Worm (Caenorhabditis elegans) whole organism, late embryonic: ENCODE data around the gene clec-245.
"Not testable (repeated sequence)": the region's sequence is repeated elsewhere in the genome, so short reads cannot be mapped to it uniquely, and the experiment has no call there.

Experiments used
- F13H6.1 ChIP-seq: sonication (generic microtip); optimal IDR thresholded peaks from 2 replicates; lab custom pipeline; 2016; ENCODE audit warnings: missing genetic modification characterization, missing compliant biosample characterization
- T23F11.4 ChIP-seq: fragments of 200-800 bp; sonication (Bioruptor generic); optimal IDR thresholded peaks from 2 replicates; lab custom pipeline; 2018; ENCODE audit warnings: mild to moderate bottlenecking, missing genetic modification characterization, missing compliant biosample characterization
- Y22D7AL.16 ChIP-seq: sonication (generic microtip); optimal IDR thresholded peaks from 2 replicates; lab custom pipeline; 2016; ENCODE audit warnings: missing genetic modification characterization, missing compliant biosample characterization
- ama-1 ChIP-seq: fragments of 150-350 bp; optimal IDR thresholded peaks from 2 replicates; lab custom pipeline; 2014
- ceh-14 ChIP-seq: sonication (generic microtip); optimal IDR thresholded peaks from 2 replicates; lab custom pipeline; 2016; ENCODE audit warnings: missing genotype, missing genetic modification characterization, missing compliant biosample characterization
- ceh-19 ChIP-seq: fragments of 200-800 bp; sonication (Bioruptor generic); optimal IDR thresholded peaks from 2 replicates; lab custom pipeline; 2018; ENCODE audit warnings: mild to moderate bottlenecking, missing genetic modification characterization, missing compliant biosample characterization
- ceh-2 ChIP-seq: sonication (generic microtip); optimal IDR thresholded peaks from 2 replicates; lab custom pipeline; 2016; ENCODE audit warnings: missing genotype, missing genetic modification characterization, missing compliant biosample characterization
- ceh-31 ChIP-seq: sonication (generic microtip); optimal IDR thresholded peaks from 2 replicates; lab custom pipeline; 2016; ENCODE audit warnings: missing genetic modification characterization, missing compliant biosample characterization
- ceh-45 ChIP-seq: fragments of 200-800 bp; sonication (Bioruptor generic); IDR thresholded peaks from 2 replicates; pipeline ENCODE4 v1.3.6; 2022; ENCODE audit warnings: missing genetic modification reagents, missing genetic modification characterization, missing compliant biosample characterization
- dmd-4 ChIP-seq: sonication (generic microtip); optimal IDR thresholded peaks from 2 replicates; lab custom pipeline; 2016; ENCODE audit warnings: borderline replicate concordance, missing genetic modification characterization, missing compliant biosample characterization
- dve-1 ChIP-seq: sonication (generic microtip); optimal IDR thresholded peaks from 2 replicates; lab custom pipeline; 2017; ENCODE audit warnings: antibody characterized with exemption, mild to moderate bottlenecking, missing genetic modification characterization, missing compliant biosample characterization
- elt-2 ChIP-seq: sonication (generic microtip); optimal IDR thresholded peaks from 2 replicates; lab custom pipeline; 2016; ENCODE audit warnings: missing genetic modification reagents, missing genetic modification characterization, missing compliant biosample characterization
- elt-4 ChIP-seq: sonication (generic microtip); optimal IDR thresholded peaks from 2 replicates; lab custom pipeline; 2016; ENCODE audit warnings: missing genetic modification characterization, missing compliant biosample characterization
- gmeb-2 ChIP-seq: sonication (generic microtip); optimal IDR thresholded peaks from 2 replicates; lab custom pipeline; 2016; ENCODE audit warnings: missing genetic modification characterization, inconsistent platforms, missing compliant biosample characterization
- lim-6 ChIP-seq: sonication (generic microtip); optimal IDR thresholded peaks from 2 replicates; lab custom pipeline; 2016; ENCODE audit warnings: missing genetic modification characterization, missing compliant biosample characterization
- nhr-232 ChIP-seq: sonication (generic microtip); optimal IDR thresholded peaks from 2 replicates; lab custom pipeline; 2016; ENCODE audit warnings: missing genetic modification characterization, missing compliant biosample characterization
- odd-2 ChIP-seq: sonication (generic microtip); optimal IDR thresholded peaks from 2 replicates; lab custom pipeline; 2017; ENCODE audit warnings: antibody characterized with exemption, mild to moderate bottlenecking, missing genetic modification characterization, missing compliant biosample characterization
- pag-3 ChIP-seq: sonication (generic microtip); optimal IDR thresholded peaks from 2 replicates; lab custom pipeline; 2016; ENCODE audit warnings: missing compliant biosample characterization, missing genetic modification characterization, borderline replicate concordance
- pat-9 ChIP-seq: fragments of 200-800 bp; sonication (Bioruptor generic); optimal IDR thresholded peaks from 2 replicates; lab custom pipeline; 2018; ENCODE audit warnings: mild to moderate bottlenecking, missing genetic modification characterization, moderate library complexity, missing compliant biosample characterization
- pax-1 ChIP-seq: fragments of 150-350 bp; optimal IDR thresholded peaks from 2 replicates; lab custom pipeline; 2014; ENCODE audit warnings: missing biosample characterization, missing genetic modification characterization
- pha-2 ChIP-seq: sonication (generic microtip); optimal IDR thresholded peaks from 2 replicates; lab custom pipeline; 2017; ENCODE audit warnings: mild to moderate bottlenecking, missing genetic modification characterization, missing compliant biosample characterization
- ref-2 ChIP-seq: sonication (generic microtip); optimal IDR thresholded peaks from 2 replicates; lab custom pipeline; 2016; ENCODE audit warnings: missing genetic modification characterization, missing compliant biosample characterization
- sdc-2 ChIP-seq: sonication (generic microtip); optimal IDR thresholded peaks from 2 replicates; lab custom pipeline; 2016; ENCODE audit warnings: missing genotype, missing genetic modification characterization, missing compliant biosample characterization
- sox-2 ChIP-seq: fragments of 200-800 bp; sonication (Bioruptor generic); IDR thresholded peaks from 2 replicates; pipeline ENCODE4 v1.3.6; 2022; ENCODE audit warnings: missing genetic modification reagents, missing genetic modification characterization, missing compliant biosample characterization
- sox-4 ChIP-seq: sonication (generic microtip); optimal IDR thresholded peaks from 2 replicates; lab custom pipeline; 2017; ENCODE audit warnings: mild to moderate bottlenecking, missing genetic modification characterization, inconsistent platforms, missing compliant biosample characterization
- syd-9 ChIP-seq: sonication (generic microtip); optimal IDR thresholded peaks from 2 replicates; lab custom pipeline; 2016; ENCODE audit warnings: mild to moderate bottlenecking, missing genetic modification characterization, moderate library complexity, missing compliant biosample characterization
- tbx-2 ChIP-seq: sonication (generic microtip); optimal IDR thresholded peaks from 2 replicates; lab custom pipeline; 2016; ENCODE audit warnings: missing genetic modification characterization, missing compliant biosample characterization
- tbx-7 ChIP-seq: sonication (generic microtip); optimal IDR thresholded peaks from 2 replicates; lab custom pipeline; 2016; ENCODE audit warnings: missing genotype, missing genetic modification characterization, missing compliant biosample characterization
- ttx-3 ChIP-seq: sonication (generic microtip); optimal IDR thresholded peaks from 2 replicates; lab custom pipeline; 2016; ENCODE audit warnings: missing genetic modification reagents, missing genetic modification characterization, missing compliant biosample characterization
- unc-3 ChIP-seq, 2 experiments: fragments of 200-800 bp in 1 of 2; sonication (Bioruptor generic) in 1 of 2; sonication (generic microtip) in 1 of 2; conservative IDR thresholded peaks in 1 of 2; optimal IDR thresholded peaks in 1 of 2; 2 replicates each; pipeline versions ENCODE4 v1.3.6 to Lab custom; 2016 to 2022; ENCODE audit warnings: missing compliant biosample characterization in 2 of 2, missing genetic modification characterization in 2 of 2, missing genetic modification reagents in 1 of 2

The clec-245 gene

DNA sequence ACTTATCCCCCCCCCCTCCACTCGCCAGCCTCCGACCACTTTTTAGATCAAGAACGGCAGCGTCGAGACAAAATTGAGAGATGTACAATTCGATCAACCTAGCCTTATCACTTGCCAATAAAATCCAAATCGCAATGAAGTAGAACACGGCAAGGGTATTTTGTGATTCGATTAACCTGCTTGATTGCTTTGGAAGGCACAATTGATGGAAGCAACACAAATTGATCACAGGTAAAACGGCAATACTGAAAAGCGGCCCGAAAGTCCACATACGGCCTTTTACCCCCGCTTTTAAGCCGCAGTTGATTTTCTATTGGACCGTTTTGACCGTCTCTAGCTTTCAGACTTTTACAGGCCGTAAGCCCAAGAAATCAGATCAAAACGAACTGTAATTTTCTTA, at the start of gene clec-245:
Gene clec-245 (minus strand): TSS at position 101 of the 400 bp plus-strand sequence.
- TF ChIP-seq ceh-31 (tag; lab: Kevin White, UChicago) (no peak), dve-1 (tag; lab: Kevin White, UChicago) (no peak), lim-6 (no peak), unc-3 (GFP tag; conservative IDR thresholded peaks at IDR 0.05; lab: Robert Waterston, UW) (no peak), unc-3 (tag; optimal IDR thresholded peaks at IDR 0.05; lab: Kevin White, UChicago) (no peak), elt-4 (no peak), dmd-4 (no peak), ref-2 (tag; lab: Kevin White, UChicago) (no peak), ttx-3 (no peak), odd-2 (tag; lab: Kevin White, UChicago) (no peak), syd-9 (tag; lab: Kevin White, UChicago) (no peak)

DNA sequence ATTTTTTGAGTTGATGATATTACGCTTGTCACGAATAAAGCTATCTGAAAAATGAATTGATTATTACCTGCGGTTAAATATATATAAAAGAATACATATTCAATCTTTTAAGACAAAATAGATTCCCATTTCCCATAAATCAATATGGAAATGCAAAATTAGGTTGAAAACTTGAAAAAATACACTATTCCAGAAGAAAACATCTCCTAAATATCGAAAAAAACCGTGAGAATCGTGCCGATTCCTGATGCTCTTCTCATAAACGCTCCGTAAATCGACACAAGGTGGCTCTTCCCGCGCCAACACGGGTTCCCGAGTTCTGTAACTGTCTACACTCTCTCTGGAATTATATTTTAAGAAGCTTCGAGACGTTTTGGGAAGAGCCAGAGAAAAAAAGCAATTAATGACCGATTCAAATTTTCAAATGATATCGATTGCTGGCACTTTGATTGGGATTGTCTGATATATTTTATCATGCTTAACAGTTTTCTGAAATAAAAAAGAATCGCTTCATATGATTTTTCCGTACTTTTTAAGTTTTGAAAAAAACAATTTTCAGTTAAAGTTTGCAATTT, 48.6 kb upstream of the clec-245 start, which contains the start of gene R10E8.3:
Gene R10E8.3 (minus strand): TSS at position 51 of the 575 bp plus-strand sequence.
- no peak for TF ChIP-seq sox-2 (GFP tag; lab: Robert Waterston, UW)
- no peak for TF ChIP-seq sdc-2 (tag; lab: Kevin White, UChicago)
- TF ChIP-seq ceh-45 = no peak

DNA sequence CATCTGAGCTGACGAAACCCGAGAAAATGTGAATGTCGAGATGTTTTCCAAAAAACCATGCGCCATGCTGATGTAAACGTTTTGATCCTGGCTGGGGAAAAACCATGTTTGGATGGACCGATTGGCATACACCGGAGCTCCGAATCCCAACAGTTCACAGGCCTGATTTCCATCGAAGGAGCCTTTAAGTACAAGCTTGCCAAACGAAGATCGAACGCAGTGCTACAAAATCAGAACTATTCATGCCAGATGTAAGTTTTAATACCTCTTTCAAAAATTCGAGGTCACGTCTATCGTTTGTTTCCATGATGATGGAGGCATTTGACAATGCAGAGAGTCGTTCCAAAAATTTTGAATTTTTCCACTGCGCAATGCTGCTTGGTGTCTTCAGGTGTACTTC, 47.6 kb upstream of the clec-245 start:
- TF ChIP-seq pax-1 (no peak), elt-2 (tag; lab: Kevin White, UChicago) (no peak), sox-2 (GFP tag; lab: Robert Waterston, UW) (no peak), tbx-7 (tag; lab: Kevin White, UChicago) (no peak), unc-3 (GFP tag; conservative IDR thresholded peaks at IDR 0.05; lab: Robert Waterston, UW) (no peak), unc-3 (tag; optimal IDR thresholded peaks at IDR 0.05; lab: Kevin White, UChicago) (no peak), gmeb-2 (tag; lab: Kevin White, UChicago) (no peak)
- TF ChIP-seq, all 69 proteins: peak for 0

DNA sequence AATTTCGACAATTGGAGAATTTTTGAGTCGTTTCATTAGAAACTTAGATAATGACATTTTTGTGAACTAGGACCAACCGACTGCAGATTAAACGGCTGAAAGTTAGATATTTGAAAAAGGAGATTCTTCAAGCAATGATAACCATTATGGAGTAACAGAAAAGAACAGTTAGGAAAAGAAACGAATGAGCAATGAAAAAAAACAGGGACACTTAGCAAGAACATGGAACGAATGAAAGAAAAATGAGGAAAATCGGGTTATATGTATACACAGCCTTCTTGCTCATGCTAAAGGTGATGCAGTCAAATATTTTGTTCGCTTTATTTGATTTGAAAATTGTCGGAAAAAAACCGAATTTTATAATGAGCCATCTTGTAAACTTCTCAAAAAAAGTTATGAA, 36.1 kb upstream of the clec-245 start, which contains the start of gene F16H6.10:
Gene F16H6.10 (minus strand): TSS at position 101 of the 400 bp plus-strand sequence.
- TF ChIP-seq tbx-2 (tag; lab: Kevin White, UChicago) (no peak), pat-9 (tag; lab: Kevin White, UChicago) (no peak), F13H6.1 (no peak), sox-4 (tag; lab: Kevin White, UChicago) (no peak), ama-1 (lab: Kevin White, UChicago) (no peak), nhr-232 (tag; lab: Kevin White, UChicago) (no peak), pha-2 (tag; lab: Kevin White, UChicago) (no peak), tbx-7 (tag; lab: Kevin White, UChicago) (no peak), ceh-19 (GFP tag; lab: Kevin White, UChicago) (no peak), ceh-2 (tag; lab: Kevin White, UChicago) (no peak), T23F11.4 (GFP tag; lab: Kevin White, UChicago) (no peak), unc-3 (GFP tag; conservative IDR thresholded peaks at IDR 0.05; lab: Robert Waterston, UW) (no peak), unc-3 (tag; optimal IDR thresholded peaks at IDR 0.05; lab: Kevin White, UChicago) (no peak)

DNA sequence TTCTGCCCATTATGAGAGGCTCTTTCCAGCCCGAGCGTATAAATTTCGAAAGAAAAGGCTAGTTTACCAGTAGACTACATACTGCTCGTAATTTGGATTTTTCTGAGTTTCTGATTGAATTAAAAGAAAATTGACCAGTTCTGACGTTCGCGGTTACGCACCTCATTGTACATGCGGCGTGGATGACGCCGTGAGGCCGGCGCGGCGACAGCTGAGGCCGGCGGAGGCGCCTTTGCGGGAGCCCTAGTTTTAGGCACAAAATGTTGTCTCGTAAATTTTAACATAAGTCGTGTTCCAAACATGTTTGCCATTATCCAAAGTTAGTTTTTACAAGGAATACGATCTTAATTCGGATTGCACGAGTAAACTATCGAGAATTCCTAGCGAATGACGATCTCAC, 28.6 kb upstream of the clec-245 start, which contains the start of gene F16H6.9:
Gene F16H6.9 (plus strand): TSS at position 301 of the 400 bp plus-strand sequence.
- not testable (repeated sequence) for TF ChIP-seq pag-3, dve-1, tbx-2 (tag; lab: Kevin White, UChicago)

DNA sequence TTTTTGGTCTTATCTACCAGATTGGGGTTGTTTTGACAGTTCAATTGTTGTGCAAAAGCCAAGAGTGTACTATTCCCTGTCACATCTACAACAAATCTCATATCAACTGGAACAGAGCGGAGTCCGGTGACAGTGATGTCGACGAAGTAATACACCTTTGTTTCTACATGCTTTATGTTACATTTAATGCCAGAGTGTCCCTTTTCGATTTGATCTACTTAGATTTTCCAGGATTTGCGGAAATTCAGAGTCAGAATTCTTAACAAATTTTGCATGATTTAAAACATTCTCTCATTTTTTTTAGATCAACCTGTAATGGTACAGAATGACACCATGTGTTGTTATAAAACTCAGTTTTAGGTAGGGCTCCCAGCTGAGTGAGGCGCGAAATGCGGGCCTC, 27.9 kb upstream of the clec-245 start, which contains the start of gene F16H6.8:
Gene F16H6.8 (minus strand): TSS at position 101 of the 400 bp plus-strand sequence.
- TF ChIP-seq ceh-14; ama-1 (lab: Kevin White, UChicago); Y22D7AL.16 (tag; lab: Kevin White, UChicago): not testable (repeated sequence)
